Worm (Caenorhabditis elegans) whole organism, young adult: ENCODE measurements around the gene gcy-3.

Experiments
- F10E7.11 ChIP-seq: sonication (generic microtip); optimal IDR thresholded peaks from 2 replicates; lab custom pipeline; 2017; ENCODE audit warnings: mild to moderate bottlenecking, missing genetic modification characterization, moderate library complexity, missing compliant biosample characterization
- F37B4.10 ChIP-seq: fragments of 200-800 bp; sonication (Bioruptor generic); IDR thresholded peaks from 2 replicates; pipeline ENCODE4 v1.3.6; 2022; ENCODE audit warnings: missing genetic modification characterization, missing compliant biosample characterization
- F52B5.7 ChIP-seq: sonication (generic microtip); optimal IDR thresholded peaks from 2 replicates; lab custom pipeline; 2016; ENCODE audit warnings: mild to moderate bottlenecking, missing genetic modification characterization, missing compliant biosample characterization
- K11D2.4 ChIP-seq: fragments of 200-800 bp; sonication (Bioruptor generic); IDR thresholded peaks from 2 replicates; pipeline ENCODE4 v1.3.6; 2022; ENCODE audit warnings: missing genetic modification reagents, missing genetic modification characterization, missing compliant biosample characterization
- ZK185.1 ChIP-seq: sonication (generic microtip); optimal IDR thresholded peaks from 2 replicates; lab custom pipeline; 2016; ENCODE audit warnings: mild to moderate bottlenecking, missing genetic modification characterization, missing compliant biosample characterization; ENCODE audit not compliant: poor library complexity, severe bottlenecking
- aptf-2 ChIP-seq: fragments of 200-800 bp; sonication (Bioruptor generic); conservative IDR thresholded peaks from 2 replicates; pipeline ENCODE4 v1.3.6; 2022; ENCODE audit warnings: missing genetic modification reagents, missing genetic modification characterization, missing compliant biosample characterization
- attf-5 ChIP-seq: fragments of 200-800 bp; sonication (Bioruptor generic); optimal IDR thresholded peaks from 2 replicates; lab custom pipeline; 2018; ENCODE audit warnings: mild to moderate bottlenecking, missing genetic modification characterization, missing compliant biosample characterization
- cebp-1 ChIP-seq, 2 experiments: fragments of 200-800 bp in 1 of 2; sonication (Bioruptor generic) in 1 of 2; sonication (generic microtip) in 1 of 2; IDR thresholded peaks in 1 of 2; optimal IDR thresholded peaks in 1 of 2; 2 replicates each; pipeline versions ENCODE4 v1.3.6 to Lab custom; 2017 to 2022; ENCODE audit warnings: missing compliant biosample characterization in 2 of 2, missing genetic modification characterization in 2 of 2, mild to moderate bottlenecking in 1 of 2, missing genetic modification reagents in 1 of 2, moderate library complexity in 1 of 2
- ceh-27 ChIP-seq: fragments of 200-800 bp; sonication (Bioruptor generic); optimal IDR thresholded peaks from 2 replicates; lab custom pipeline; 2018; ENCODE audit warnings: mild to moderate bottlenecking, missing genetic modification characterization, moderate library complexity, missing compliant biosample characterization
- chd-7 ChIP-seq: sonication (generic microtip); optimal IDR thresholded peaks from 2 replicates; lab custom pipeline; 2016; ENCODE audit warnings: mild to moderate bottlenecking, missing genetic modification characterization, moderate library complexity, missing compliant biosample characterization
- egl-44 ChIP-seq: fragments of 200-800 bp; sonication (Bioruptor generic); IDR thresholded peaks from 2 replicates; pipeline ENCODE4 v1.3.6; 2022; ENCODE audit warnings: missing genetic modification reagents, missing genetic modification characterization, missing compliant biosample characterization
- egrh-3 ChIP-seq: fragments of 200-800 bp; sonication (Bioruptor generic); IDR thresholded peaks from 2 replicates; pipeline ENCODE4 v1.3.6; 2022; ENCODE audit warnings: missing genetic modification reagents, missing genetic modification characterization, missing compliant biosample characterization
- ets-4 ChIP-seq: fragments of 200-800 bp; sonication (Bioruptor generic); optimal IDR thresholded peaks from 2 replicates; lab custom pipeline; 2018; ENCODE audit warnings: mild to moderate bottlenecking, missing genetic modification characterization, missing compliant biosample characterization
- hmg-1.2 ChIP-seq: fragments of 200-800 bp; sonication (Bioruptor generic); IDR thresholded peaks from 2 replicates; pipeline ENCODE4 v1.3.6; 2022; ENCODE audit warnings: missing genetic modification reagents, missing genetic modification characterization, missing compliant biosample characterization
- hmg-20 ChIP-seq: fragments of 200-800 bp; sonication (Bioruptor generic); IDR thresholded peaks from 2 replicates; pipeline ENCODE4 v1.3.6; 2022; ENCODE audit warnings: missing genetic modification reagents, missing genetic modification characterization, missing compliant biosample characterization
- let-526 ChIP-seq: fragments of 200-800 bp; sonication (Bioruptor generic); IDR thresholded peaks from 2 replicates; pipeline ENCODE4 v1.3.6; 2022; ENCODE audit warnings: missing genetic modification reagents, missing genetic modification characterization, missing compliant biosample characterization
- lin-26 ChIP-seq: fragments of 200-800 bp; sonication (Bioruptor generic); IDR thresholded peaks from 2 replicates; pipeline ENCODE4 v1.3.6; 2022; ENCODE audit warnings: missing genetic modification reagents, missing genetic modification characterization, missing compliant biosample characterization
- lin-40 ChIP-seq: sonication (generic microtip); optimal IDR thresholded peaks from 2 replicates; lab custom pipeline; 2016; ENCODE audit warnings: missing genetic modification characterization, mild to moderate bottlenecking, missing compliant biosample characterization, missing genotype, missing genetic modification reagents
- madf-6 ChIP-seq: fragments of 200-800 bp; sonication (Bioruptor generic); IDR thresholded peaks from 2 replicates; pipeline ENCODE4 v1.3.6; 2022; ENCODE audit warnings: missing genetic modification reagents, missing genetic modification characterization, missing compliant biosample characterization
- madf-8 ChIP-seq: fragments of 200-800 bp; sonication (Bioruptor generic); conservative IDR thresholded peaks from 2 replicates; pipeline ENCODE4 v1.3.6; 2022; ENCODE audit warnings: missing genetic modification reagents, missing genetic modification characterization, missing compliant biosample characterization
- mcd-1 ChIP-seq: fragments of 200-800 bp; sonication (Bioruptor generic); IDR thresholded peaks from 2 replicates; pipeline ENCODE4 v1.3.6; 2022; ENCODE audit warnings: missing genetic modification reagents, missing genetic modification characterization, missing compliant biosample characterization
- nfya-2 ChIP-seq: fragments of 200-800 bp; sonication (Bioruptor generic); IDR thresholded peaks from 2 replicates; pipeline ENCODE4 v1.3.6; 2022; ENCODE audit warnings: missing genetic modification reagents, missing genetic modification characterization, missing compliant biosample characterization
- nhr-120 ChIP-seq: fragments of 200-800 bp; sonication (Bioruptor generic); IDR thresholded peaks from 2 replicates; pipeline ENCODE4 v1.3.6; 2022; ENCODE audit warnings: missing genetic modification characterization, missing compliant biosample characterization
- nhr-179 ChIP-seq: sonication (generic microtip); optimal IDR thresholded peaks from 2 replicates; lab custom pipeline; 2016; ENCODE audit warnings: mild to moderate bottlenecking, missing genetic modification characterization, missing compliant biosample characterization
- pha-4 ChIP-seq: fragments of 150-350 bp; sonication (generic microtip); optimal IDR thresholded peaks from 2 replicates; lab custom pipeline; 2014; ENCODE audit warnings: missing biosample characterization, missing genetic modification reagents, missing genetic modification characterization
- sdz-38 ChIP-seq: sonication (generic microtip); optimal IDR thresholded peaks from 2 replicates; lab custom pipeline; 2016; ENCODE audit warnings: missing genotype, missing genetic modification characterization, missing compliant biosample characterization
- sea-2 ChIP-seq: fragments of 200-800 bp; sonication (Bioruptor generic); IDR thresholded peaks from 2 replicates; pipeline ENCODE4 v1.3.6; 2022; ENCODE audit warnings: missing genetic modification characterization, missing compliant biosample characterization
- snpc-4 ChIP-seq, 5 experiments: fragments of 150-350 bp in 1 of 5; sonication (generic microtip) in 4 of 5; optimal IDR thresholded peaks; 2 replicates each; lab custom pipeline; 2014 to 2018; ENCODE audit warnings: missing genetic modification characterization in 5 of 5, missing biosample characterization in 3 of 5, antibody characterized with exemption in 2 of 5, mild to moderate bottlenecking in 2 of 5, missing compliant biosample characterization in 2 of 5, missing genotype in 2 of 5, moderate library complexity in 2 of 5, missing genetic modification reagents in 1 of 5
- somi-1 ChIP-seq: fragments of 200-800 bp; sonication (Bioruptor generic); optimal IDR thresholded peaks from 2 replicates; lab custom pipeline; 2018; ENCODE audit warnings: mild to moderate bottlenecking, missing genetic modification characterization, missing compliant biosample characterization
- zfh-2 ChIP-seq: fragments of 200-800 bp; sonication (Bioruptor generic); conservative IDR thresholded peaks from 2 replicates; pipeline ENCODE4 v1.3.6; 2022; ENCODE audit warnings: missing genetic modification reagents, missing genetic modification characterization, missing compliant biosample characterization
- ztf-18 ChIP-seq: sonication (generic microtip); optimal IDR thresholded peaks from 2 replicates; lab custom pipeline; 2016; ENCODE audit warnings: missing genotype, mild to moderate bottlenecking, missing genetic modification characterization, missing compliant biosample characterization
- ztf-22 ChIP-seq: fragments of 200-800 bp; sonication (Bioruptor generic); optimal IDR thresholded peaks from 2 replicates; lab custom pipeline; 2018; ENCODE audit warnings: mild to moderate bottlenecking, missing genetic modification characterization, moderate library complexity, missing compliant biosample characterization
- ztf-26 ChIP-seq: sonication (generic microtip); optimal IDR thresholded peaks from 2 replicates; lab custom pipeline; 2017; ENCODE audit warnings: missing genetic modification characterization, missing compliant biosample characterization
- ztf-28 ChIP-seq: fragments of 200-800 bp; sonication (Bioruptor generic); IDR thresholded peaks from 2 replicates; pipeline ENCODE4 v1.3.6; 2022; ENCODE audit warnings: missing genetic modification reagents, missing genetic modification characterization, missing compliant biosample characterization
- ztf-6 ChIP-seq: fragments of 200-800 bp; sonication (Bioruptor generic); IDR thresholded peaks from 2 replicates; pipeline ENCODE4 v1.3.6; 2022; ENCODE audit warnings: missing genetic modification reagents, missing genetic modification characterization, missing compliant biosample characterization

gcy-3 gene

ce11 chrII:9487337-9487950, 19.6 kb downstream of the gcy-3 start, which contains the start of gene T19H5.4 (continued):
- TF ChIP-seq ztf-22 (peak; percentile 59), hmg-1.2 (peak; percentile 53; the same call in 1 of the 2 replicates), madf-8 (GFP tag; lab: Robert Waterston, UW) (no peak), mcd-1 (GFP tag; lab: Robert Waterston, UW) (peak; percentile 33; the same call in 1 of the 2 replicates), somi-1 (GFP tag; lab: Kevin White, UChicago) (peak; percentile 67), nhr-179 (no peak), let-526 (0 out of 2 replicates have a peak, but pooled peaks have one; percentile 65), K11D2.4 (peak; percentile 62; the same call in 1 of the 2 replicates), attf-5 (GFP tag; lab: Kevin White, UChicago) (peak; percentile 82), egl-44 (GFP tag; lab: Robert Waterston, UW) (peak; percentile 73), ceh-27 (GFP tag; lab: Kevin White, UChicago) (peak; percentile 23), lin-26 (peak; percentile 52; the same call in 1 of the 2 replicates), ZK185.1 (peak; percentile 32), ztf-26 (tag; lab: Kevin White, UChicago) (peak; percentile 80), snpc-4 (GFP tag; optimal IDR thresholded peaks at IDR 0.05; lab: Kevin White, UChicago) (no peak), snpc-4 (tag; optimal IDR thresholded peaks at IDR 0.05; lab: Kevin White, UChicago) (peak in 1 of 4 experiments; percentile 12), ets-4 (GFP tag; lab: Kevin White, UChicago) (peak; percentile 91), chd-7 (peak; percentile 70), pha-4 (tag; lab: Kevin White, UChicago) (no peak), lin-40 (tag; lab: Kevin White, UChicago) (peak; percentile 47), zfh-2 (peak; percentile 95), aptf-2 (no peak), hmg-20 (GFP tag; lab: Robert Waterston, UW) (no peak), egrh-3 (GFP tag; lab: Robert Waterston, UW) (peak; percentile 38; the same call in 1 of the 2 replicates), cebp-1 (GFP tag; IDR thresholded peaks at IDR 0.05; lab: Robert Waterston, UW) (peak; percentile 61; the same call in 1 of the 2 replicates), cebp-1 (tag; optimal IDR thresholded peaks at IDR 0.05; lab: Kevin White, UChicago) (peak; percentile 82)

DNA sequence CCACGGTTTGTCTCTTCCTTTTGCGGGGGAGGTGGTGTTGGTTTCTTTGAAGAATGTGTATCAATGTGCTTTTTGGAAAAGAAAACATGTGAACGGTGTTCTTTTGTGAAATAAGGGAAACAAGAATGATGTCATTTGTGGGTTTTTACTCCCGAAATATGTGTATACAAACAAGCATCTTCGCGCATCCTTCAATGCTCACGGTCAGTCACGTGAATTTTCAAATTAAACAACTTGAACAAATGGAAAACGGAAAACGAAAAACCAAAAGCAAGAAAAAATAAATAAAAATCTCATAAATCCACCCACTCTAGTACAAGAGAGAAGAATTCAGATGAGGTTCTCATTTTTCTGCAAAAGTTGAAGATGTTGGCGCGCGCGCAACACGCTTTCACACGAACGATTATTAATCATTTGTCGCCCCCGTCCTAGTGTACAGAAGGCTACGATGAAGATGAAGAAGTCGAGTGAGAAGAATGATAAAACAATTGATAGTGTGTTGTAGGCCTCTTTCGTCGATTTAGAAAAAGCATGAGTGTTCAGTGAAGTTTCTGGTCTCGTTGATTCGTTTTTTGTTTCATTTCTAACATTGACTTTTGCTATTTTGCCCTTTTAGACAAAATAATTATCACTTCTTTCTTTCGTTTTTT, 21.9 kb downstream of the gcy-3 start:
- TF ChIP-seq sdz-38, result no peak
- TF ChIP-seq F37B4.10 (GFP tag; lab: Robert Waterston, UW), result no peak
- TF ChIP-seq ztf-28 (GFP tag; lab: Robert Waterston, UW), result no peak
- TF ChIP-seq ztf-18 (tag; lab: Kevin White, UChicago), result no peak
- no peak for TF ChIP-seq F10E7.11 (tag; lab: Kevin White, UChicago)
- no peak for TF ChIP-seq nfya-2 (GFP tag; lab: Robert Waterston, UW)
- no peak for TF ChIP-seq nhr-120 (GFP tag; lab: Robert Waterston, UW)
- TF ChIP-seq ztf-6 (GFP tag; lab: Robert Waterston, UW), result no peak
- no peak for TF ChIP-seq madf-6 (GFP tag; lab: Robert Waterston, UW)
- TF ChIP-seq F52B5.7 (tag; lab: Kevin White, UChicago), result no peak
- TF ChIP-seq sea-2 (GFP tag; lab: Robert Waterston, UW), result no peak
